Fruit fly (Drosophila melanogaster): ENCODE results near the gene CG42232.

Gene CG42232

DNA sequence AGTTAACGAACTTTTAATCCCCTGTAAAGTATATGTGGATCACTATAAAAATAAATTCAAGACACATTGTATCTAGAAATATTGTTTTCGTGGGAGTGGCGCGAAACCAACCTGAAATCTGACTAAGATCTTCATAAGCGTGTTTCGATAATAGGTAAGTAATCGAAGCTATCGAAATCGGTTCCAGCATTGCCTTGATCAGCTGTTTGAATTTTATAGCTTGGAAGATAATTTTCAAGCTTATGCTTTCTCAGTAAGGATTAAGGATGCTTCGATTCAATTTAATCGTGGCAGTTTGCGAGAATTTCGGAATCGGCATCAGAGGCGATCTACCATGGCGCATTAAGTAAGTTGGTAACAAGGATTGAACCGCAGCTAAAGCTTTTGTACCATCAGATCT is 11.5 kb upstream of the CG42232 start, which contains the start of gene Dhfr:
TSS of gene Dhfr (plus strand) at position 173 of the 400 bp plus-strand sequence.
- TF ChIP-seq noc (tag; optimal IDR thresholded peaks at IDR 0.05): no peak

DNA sequence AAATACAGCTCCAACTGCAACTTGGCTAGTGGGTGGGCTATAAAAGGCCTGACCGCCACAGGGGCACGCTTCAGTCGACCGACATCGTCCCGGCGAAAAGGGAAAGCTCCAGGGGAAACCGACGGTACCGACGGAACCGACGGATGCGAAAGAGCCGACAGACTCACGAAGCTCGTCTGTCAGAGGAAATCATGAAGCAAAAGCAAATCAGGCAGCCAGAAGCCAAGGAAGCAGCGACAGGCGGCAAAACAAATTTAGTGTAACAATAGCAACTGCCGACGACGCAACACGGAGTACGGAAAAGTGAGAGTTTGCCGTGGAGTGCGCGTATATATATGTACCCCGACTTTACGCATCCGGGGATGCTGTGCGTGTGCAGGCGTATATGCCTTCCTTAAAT is 7.6 kb upstream of the CG42232 start, which contains the start of gene Gyc89Db:
TSS of gene Gyc89Db (plus strand) at position 78 of the 400 bp plus-strand sequence.
- no peak for TF ChIP-seq noc (tag; optimal IDR thresholded peaks at IDR 0.05)

DNA sequence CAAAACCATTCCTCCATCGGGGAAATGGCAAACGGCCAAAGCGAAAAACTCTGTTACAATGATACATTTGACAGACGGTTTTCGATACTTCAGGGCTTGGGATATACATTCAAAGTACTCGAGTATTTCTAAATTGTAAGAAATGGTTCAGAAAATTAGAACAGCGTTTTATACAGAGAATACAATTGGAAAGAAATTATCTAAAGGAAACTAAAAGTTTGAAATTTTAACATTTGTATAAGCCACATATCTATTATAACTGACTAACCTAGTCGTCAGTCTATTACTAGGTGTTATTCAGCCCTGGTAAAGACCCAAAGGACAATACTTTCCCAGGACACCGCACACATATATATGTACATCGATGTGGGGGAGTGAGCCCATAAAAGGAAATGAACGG is 7.0 kb upstream of the CG42232 start:
- TF ChIP-seq noc (tag; optimal IDR thresholded peaks at IDR 0.05): no peak

DNA sequence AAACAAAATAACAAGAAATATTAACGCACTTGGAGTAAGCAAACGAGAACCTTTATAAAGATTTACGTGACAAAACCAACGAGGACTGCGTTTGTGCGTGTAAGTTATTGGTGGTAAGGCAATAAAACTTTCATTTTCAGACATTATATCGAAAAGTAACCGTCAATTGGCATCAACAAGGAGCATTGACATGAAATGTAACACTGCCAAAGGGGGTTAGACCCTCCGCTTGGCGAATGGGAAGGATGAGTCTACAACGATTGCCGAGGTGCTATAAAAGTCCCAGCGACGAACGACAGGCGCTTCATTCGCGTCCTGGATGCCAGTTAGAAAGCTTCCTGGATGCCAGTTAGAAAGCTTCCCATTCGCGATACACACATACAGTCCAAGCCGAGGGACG is 2.8 kb upstream of the CG42232 start, which contains the start of gene Gyc89Da:
TSS of gene Gyc89Da (plus strand) at position 301 of the 400 bp plus-strand sequence.
- no peak for TF ChIP-seq noc (tag; optimal IDR thresholded peaks at IDR 0.05)

DNA sequence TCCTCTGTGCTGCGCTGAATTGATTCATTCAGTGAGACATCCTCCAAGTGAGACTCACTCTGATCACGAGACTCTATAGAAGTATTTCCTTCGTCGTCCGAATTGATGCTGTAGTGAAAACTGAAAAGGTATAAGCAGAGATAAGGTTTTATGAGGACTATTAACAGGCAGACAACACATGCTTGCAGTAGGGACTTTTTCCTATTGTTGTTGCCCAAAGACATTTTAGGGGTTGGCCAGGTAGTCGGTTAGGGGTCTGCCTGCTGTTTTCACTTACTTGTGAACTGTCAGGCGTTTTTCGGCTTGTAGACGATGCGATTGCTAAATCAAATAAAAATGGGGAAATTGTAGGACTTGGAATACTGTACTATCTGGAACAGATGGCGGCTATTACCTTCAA is 907 bp downstream of the CG42232 start:
- no peak for TF ChIP-seq noc (tag; optimal IDR thresholded peaks at IDR 0.05)

DNA sequence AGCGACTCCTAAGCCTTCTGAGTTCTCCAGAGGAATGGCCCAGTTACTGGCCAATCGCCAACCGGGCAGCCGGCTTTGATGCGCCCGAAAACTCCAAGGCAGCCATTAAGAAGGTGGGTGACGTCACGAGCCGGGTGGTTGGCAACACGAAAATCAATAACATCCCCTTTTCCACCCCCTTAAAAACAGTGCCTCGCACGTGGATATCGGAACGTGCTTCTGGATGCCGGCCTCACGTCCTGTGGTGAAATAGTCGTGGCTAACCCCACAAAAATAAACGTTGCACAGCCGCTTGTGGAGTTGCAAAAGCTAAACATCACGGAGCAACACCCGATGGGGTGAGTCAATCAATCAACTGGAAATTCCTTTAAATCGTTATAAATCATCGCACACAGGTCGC is 12.9 kb downstream of the CG42232 start:
- no peak for TF ChIP-seq noc (tag; optimal IDR thresholded peaks at IDR 0.05)

DNA sequence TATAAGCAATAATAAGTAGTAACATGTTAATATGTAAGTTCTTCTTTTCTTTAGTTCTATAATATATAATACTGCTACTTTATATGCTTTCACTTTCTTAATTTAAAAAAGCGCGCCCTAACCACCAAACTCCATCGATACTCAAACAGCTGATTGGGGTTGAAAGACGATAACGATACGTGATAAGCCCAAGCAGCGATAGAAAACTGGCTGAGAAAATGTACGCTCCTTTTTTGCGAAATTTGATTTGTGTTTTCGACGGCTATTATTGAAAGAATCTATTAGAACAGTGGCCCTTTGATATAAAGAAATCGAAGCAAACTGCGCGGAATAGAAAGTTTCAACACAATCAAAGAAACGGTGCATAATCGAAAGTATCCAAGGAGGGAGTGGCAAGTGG is 13.6 kb downstream of the CG42232 start, which contains the start of gene CG14883:
TSS of gene CG14883 (plus strand) at position 178 of the 400 bp plus-strand sequence.
- no peak for TF ChIP-seq noc (tag; optimal IDR thresholded peaks at IDR 0.05)

DNA sequence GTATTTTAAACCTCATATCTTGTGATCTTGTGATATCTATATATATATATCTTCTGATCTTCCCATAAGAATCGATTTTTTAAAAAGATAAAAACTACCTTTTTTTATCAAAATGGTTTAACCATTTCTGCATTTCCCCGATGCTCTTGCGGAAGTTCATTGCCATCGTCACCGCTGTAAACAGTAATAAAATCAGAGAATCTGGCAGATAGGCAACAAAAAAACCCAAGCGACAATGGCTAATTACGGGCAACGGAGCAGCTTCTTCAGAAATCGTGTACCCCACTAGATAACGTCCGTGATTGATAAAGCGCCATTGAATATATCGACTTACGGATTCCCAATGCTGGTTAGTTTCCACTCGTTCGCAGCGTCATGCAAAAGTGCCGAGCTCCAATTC is 15.3 kb downstream of the CG42232 start, which contains the start of gene CG10405:
TSS of gene CG10405 (plus strand) at position 301 of the 400 bp plus-strand sequence.
- no peak for TF ChIP-seq noc (tag; optimal IDR thresholded peaks at IDR 0.05)

DNA sequence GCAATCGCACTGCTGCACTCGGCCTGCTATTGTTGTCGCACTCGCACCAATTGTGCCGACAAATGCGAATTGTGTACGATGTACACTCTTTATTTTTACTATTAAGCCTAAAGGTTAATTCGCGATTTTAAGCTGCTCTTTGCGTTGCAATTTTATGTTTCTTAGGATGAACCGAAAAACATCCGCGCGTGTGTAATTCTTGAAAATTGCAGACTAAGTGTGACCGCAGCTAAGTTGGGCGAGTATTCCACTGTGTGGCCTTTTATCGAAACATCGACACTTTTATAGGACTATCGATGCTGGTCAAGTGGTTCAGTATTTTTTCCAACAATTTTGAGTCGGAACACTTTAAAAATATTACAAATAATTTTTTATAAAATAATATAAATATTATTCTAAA is 15.9 kb downstream of the CG42232 start, which contains the start of gene Pak3:
TSS of gene Pak3 (minus strand) at position 225 of the 400 bp plus-strand sequence.
- no peak for TF ChIP-seq noc (tag; optimal IDR thresholded peaks at IDR 0.05)

DNA sequence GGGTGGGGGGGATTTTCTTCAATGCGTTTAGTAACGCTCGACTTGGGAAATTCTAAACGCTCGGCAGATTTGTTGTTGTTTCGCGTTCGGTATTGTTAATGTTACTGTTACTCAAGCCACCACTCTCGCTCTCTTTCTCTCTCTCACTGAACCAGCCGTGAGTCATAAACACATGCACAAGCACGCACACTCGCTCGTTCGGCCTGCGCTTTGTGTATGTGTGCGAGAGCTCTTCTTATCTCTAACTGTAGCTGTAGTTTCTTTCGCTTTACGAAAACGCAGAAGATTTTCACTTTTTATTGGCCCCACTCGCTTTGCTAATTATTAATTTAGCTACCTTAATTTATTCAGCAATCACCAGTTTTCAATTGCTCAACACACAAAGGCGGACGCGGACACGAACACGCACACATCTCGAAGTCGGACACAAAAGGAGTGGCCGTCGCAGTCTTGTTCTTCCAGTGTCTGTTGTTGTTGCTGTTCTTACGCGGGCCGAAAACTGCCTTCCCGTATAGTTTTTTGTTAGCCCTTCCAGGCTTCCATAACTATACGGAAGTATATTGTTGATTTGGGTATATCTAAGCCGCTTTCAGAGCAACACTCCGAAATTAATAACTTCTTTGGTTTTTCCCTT is 16.4 kb downstream of the CG42232 start:
- no peak for TF ChIP-seq noc (tag; optimal IDR thresholded peaks at IDR 0.05)

DNA sequence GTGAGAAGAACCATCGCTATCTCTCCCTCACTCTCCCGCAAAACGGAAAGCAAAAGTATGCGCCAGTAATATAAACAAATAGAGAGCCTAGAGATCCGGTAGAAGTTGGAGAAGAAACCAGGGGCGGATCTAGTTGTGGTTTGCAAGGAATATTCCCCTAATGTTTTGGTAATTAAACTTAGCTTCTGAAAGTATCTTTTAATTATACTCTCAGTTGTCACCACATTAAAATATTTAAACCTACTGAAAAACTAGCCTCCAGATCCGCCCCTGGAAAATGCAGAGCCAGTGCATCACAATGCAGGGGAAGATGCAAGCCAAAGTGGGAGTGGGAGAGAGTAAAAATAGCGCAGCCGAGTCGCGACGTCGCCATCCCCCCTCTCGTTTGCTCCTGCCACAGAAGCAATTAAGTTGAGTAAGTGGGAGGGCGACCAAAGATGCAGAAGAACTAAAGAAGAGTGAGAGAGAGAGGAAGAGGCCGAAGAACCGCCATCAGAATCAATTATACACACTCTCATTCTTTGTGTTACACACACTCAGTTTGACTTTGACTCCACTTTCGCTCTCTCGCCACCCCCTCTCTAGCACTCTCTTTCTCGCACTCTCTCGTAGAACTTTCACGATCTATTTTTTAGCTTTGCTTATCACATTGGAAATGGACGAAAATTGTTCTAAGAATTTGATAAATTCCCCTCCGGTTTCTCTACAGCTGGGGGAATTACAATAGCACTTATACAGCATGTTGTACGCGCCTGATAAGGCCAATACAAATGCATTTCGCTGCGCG is 20.1 kb downstream of the CG42232 start:
- peak; percentile 84 for TF ChIP-seq noc (tag; optimal IDR thresholded peaks at IDR 0.05)

DNA sequence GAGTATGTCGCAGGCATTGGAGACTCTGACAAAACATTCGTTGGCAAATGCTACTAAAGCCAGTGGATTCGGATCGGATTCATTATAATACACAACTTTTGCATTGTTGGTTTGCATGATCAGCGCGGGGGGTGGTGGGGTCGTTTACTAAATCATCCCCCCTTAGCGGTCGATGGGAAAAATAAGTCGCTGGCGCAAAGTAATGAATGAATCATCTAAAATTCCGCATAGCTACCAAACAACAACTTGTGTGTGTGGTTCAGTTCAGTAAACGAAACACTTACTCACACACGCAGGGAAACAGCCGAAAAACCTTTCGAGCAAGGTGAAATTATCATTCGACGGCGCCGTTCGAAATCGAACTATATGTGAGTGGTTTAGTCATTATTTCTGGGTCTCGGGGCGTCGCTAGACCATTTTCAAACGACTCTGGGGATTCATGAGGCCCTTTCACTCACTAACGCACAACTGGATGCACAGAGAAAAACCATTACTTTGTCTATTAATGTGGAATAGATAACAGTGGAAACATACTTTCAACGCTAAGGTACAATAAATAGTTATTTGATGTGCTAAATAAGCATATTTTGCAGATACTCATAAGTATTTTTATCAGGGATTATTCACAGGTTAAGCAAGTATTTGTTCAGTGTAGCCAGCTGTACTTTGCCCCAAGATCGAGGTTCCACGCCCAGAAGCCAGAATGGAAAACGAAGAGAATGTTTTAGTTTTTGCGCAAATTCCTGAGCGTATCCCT is 20.9 kb downstream of the CG42232 start:
- peak; percentile 80 for TF ChIP-seq noc (tag; optimal IDR thresholded peaks at IDR 0.05)

DNA sequence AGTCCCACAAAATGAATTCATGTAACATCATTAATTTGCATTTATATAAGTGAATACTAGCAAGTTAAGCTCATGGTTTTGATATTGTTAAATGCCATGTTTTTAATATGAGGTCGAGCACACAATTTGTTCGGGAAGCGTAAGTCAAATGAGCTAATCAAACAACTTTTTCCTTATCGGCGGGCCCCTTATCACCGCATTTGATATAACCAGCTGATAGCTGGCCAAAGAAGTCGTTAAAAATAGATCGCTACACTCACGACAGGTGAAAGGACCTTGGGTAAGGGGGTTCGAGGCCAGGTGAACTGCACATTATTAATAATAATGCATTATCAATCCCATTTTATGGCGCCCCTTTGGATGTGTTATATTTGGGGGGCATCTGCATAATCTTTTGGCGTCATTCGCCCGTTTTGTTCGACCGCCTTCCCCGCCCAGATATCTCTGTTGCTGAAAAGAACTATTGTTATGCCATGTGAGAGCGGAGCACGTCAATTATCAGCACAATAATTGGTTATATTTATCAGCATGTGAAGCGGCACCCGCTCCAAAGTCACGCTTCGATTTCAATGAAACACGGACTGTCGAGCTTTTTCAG is 21.9 kb downstream of the CG42232 start:
- no peak for TF ChIP-seq noc (tag; optimal IDR thresholded peaks at IDR 0.05)

DNA sequence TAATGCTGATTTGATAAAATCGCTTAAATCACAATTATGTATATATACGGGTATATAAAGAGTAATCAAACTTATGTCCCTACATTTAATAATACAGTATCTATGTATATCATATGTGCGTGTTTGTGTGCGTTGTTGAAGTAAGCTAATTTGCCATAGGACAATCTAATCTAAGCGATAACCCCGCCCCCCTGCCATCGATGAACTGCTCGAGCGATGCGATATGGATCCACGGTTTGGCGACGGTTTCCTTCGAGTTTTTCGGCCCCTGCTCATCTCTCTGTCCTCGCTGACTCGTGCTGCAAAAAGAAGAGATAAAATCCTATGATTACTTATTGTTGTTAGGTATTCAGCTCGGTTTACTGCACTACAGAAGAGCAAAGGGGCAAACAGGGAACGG is 22.6 kb downstream of the CG42232 start:
- peak; percentile 7 for TF ChIP-seq noc (tag; optimal IDR thresholded peaks at IDR 0.05)

DNA sequence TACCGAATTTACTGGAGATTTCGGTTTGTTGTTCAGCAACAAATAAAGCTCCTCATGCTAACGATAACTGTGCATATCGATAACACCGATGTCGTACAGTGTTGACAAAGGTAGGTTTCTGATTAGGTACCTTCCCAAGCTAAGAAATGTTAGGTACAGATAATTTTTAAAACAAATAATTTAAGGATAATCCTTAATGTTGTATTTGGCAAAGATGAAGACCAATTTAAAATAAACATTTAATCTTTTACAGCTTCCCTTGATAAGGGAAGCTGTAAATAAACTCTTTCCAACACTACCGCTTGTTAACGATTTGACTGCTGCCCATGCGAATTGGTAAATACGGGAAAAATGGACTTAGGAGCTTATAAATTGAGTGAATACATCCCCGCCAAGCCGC is 26.5 kb downstream of the CG42232 start, which contains the start of the genes Ttc1 and CG14882:
TSS of gene Ttc1 (minus strand) at position 71 of the 400 bp plus-strand sequence.
TSS of gene CG14882 (plus strand) at position 271 of the 400 bp plus-strand sequence.
- TF ChIP-seq noc (tag; optimal IDR thresholded peaks at IDR 0.05): peak; percentile 86

Data from whole organism, larva.